Worm (Caenorhabditis elegans): ENCODE results near the gene twk-18.
A peak's percentile ranks its signal among the peaks of the same experiment; 100 is the strongest.

DNA sequence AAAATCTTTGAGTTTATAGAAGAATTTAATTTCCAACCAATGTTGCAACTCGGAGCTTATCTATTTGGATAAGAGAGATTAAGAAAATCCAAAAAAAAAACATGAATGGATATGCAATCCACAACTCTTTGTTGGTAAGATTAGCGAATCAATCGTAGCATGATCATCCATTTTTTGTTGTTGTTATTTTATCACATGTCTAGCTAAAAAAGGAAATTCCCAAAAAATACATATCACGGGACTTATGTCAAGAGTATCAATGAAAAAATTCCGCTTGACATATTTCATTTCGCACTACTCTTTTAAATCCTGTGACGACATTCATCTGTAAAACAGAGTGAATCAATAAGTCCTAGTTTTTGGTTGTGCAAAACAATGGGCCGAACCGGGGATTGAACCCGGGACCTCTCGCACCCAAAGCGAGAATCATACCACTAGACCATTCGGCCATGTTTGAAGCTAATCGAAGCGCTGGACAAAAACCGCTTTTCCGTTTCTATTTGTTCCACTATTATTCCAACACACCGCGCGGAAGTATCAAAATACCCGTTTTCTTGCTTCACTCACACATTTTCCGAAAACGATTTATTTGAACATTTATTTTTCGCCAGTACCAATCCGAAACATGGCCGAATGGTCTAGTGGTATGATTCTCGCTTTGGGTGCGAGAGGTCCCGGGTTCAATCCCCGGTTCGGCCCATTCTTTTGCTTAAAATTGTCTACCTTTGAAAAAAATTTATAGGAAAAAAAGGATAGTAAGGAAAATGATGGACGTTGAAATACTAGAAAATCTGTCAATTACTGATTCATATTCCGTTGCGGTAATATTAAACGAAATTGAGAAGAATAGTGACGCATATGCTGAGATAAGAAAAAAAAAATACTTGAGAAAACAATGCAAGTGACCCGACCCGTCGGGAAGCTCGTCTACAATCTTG is 18.5 kb upstream of the twk-18 start:
- TF ChIP-seq pha-4 (tag; optimal IDR thresholded peaks at IDR 0.05) (no peak), somi-1 (GFP tag; optimal IDR thresholded peaks at IDR 0.05) (peak; percentile 13), hsf-1 (GFP tag; IDR thresholded peaks at IDR 0.05) (0 out of 2 replicates have a peak, but pooled peaks have one; percentile 34), F33H1.4 (GFP tag; IDR thresholded peaks at IDR 0.05) (no peak), dpl-1 (GFP tag; optimal IDR thresholded peaks at IDR 0.05) (no peak), lin-35 (GFP tag; optimal IDR thresholded peaks at IDR 0.05) (no peak), hmg-1.2 (GFP tag; IDR thresholded peaks at IDR 0.05) (peak; percentile 72), ztf-3 (GFP tag; optimal IDR thresholded peaks at IDR 0.05) (no peak), gei-17 (GFP tag; optimal IDR thresholded peaks at IDR 0.05) (no peak), C17E4.6 (GFP tag; IDR thresholded peaks at IDR 0.05) (no peak), zim-3 (tag; optimal IDR thresholded peaks at IDR 0.05) (no peak), attf-5 (GFP tag; optimal IDR thresholded peaks at IDR 0.05) (peak; percentile 36)

Data from whole organism, young adult.